Fruit fly (Drosophila melanogaster) whole organism, embryonic: ENCODE results near the gene mRpL40.

ENCODE experiments used
- Ada2b ChIP-seq: fragments of 200-800 bp; sonication (Bioruptor generic); IDR thresholded peaks from 2 replicates; pipeline ENCODE4 v1.3.6; 2022; ENCODE audit warnings: missing biosample characterization, missing genetic modification characterization
- CG11456 ChIP-seq: fragments of 200-800 bp; sonication (Bioruptor generic); IDR thresholded peaks from 3 replicates; pipeline ENCODE4 v1.3.6; 2022; ENCODE audit warnings: missing biosample characterization, missing genetic modification characterization
- CG12104 ChIP-seq: fragments of 200-800 bp; sonication (Bioruptor generic); optimal IDR thresholded peaks from 3 replicates; lab custom pipeline; 2016; ENCODE audit warnings: missing biosample characterization, missing genetic modification characterization
- CG13894 ChIP-seq: fragments of 200-800 bp; sonication (Bioruptor generic); optimal IDR thresholded peaks from 3 replicates; lab custom pipeline; 2018; ENCODE audit warnings: missing biosample characterization, mild to moderate bottlenecking, missing genetic modification characterization, moderate library complexity
- CG14014 ChIP-seq: fragments of 200-800 bp; sonication (Bioruptor generic); IDR thresholded peaks from 2 replicates; pipeline ENCODE4 v1.3.6; 2022; ENCODE audit warnings: missing biosample characterization, missing genetic modification characterization
- CG14050 ChIP-seq: fragments of 200-800 bp; sonication (Bioruptor generic); IDR thresholded peaks from 3 replicates; pipeline ENCODE4 v1.3.6; 2022; ENCODE audit warnings: missing biosample characterization, missing genetic modification characterization
- CG14441 ChIP-seq: fragments of 200-800 bp; sonication (Bioruptor generic); IDR thresholded peaks from 2 replicates; pipeline ENCODE4 v1.3.6; 2022; ENCODE audit warnings: missing biosample characterization, missing genetic modification characterization
- CG1647 ChIP-seq: fragments of 200-800 bp; sonication (Bioruptor generic); optimal IDR thresholded peaks from 3 replicates; lab custom pipeline; 2016; ENCODE audit warnings: missing biosample characterization, missing genetic modification characterization
- CG16813 ChIP-seq: fragments of 200-800 bp; sonication (Bioruptor generic); IDR thresholded peaks from 3 replicates; pipeline ENCODE4 v1.3.6; 2022; ENCODE audit warnings: missing biosample characterization, missing genetic modification characterization; ENCODE audit not compliant: partially characterized antibody
- CG17568 ChIP-seq: fragments of 200-800 bp; sonication (Bioruptor generic); optimal IDR thresholded peaks from 2 replicates; lab custom pipeline; 2018; ENCODE audit warnings: missing biosample characterization, mild to moderate bottlenecking, missing genetic modification characterization, moderate library complexity
- CG18599 ChIP-seq: fragments of 200-800 bp; sonication (Bioruptor generic); optimal IDR thresholded peaks from 3 replicates; lab custom pipeline; 2017; ENCODE audit warnings: missing biosample characterization, missing genetic modification characterization, mild to moderate bottlenecking, moderate library complexity, missing genetic modification reagents
- CG18764 ChIP-seq: fragments of 200-800 bp; sonication (Bioruptor generic); optimal IDR thresholded peaks from 3 replicates; lab custom pipeline; 2016; ENCODE audit warnings: missing biosample characterization, missing genetic modification characterization
- CG2120 ChIP-seq: fragments of 200-800 bp; sonication (Bioruptor generic); optimal IDR thresholded peaks from 3 replicates; lab custom pipeline; 2016; ENCODE audit warnings: missing biosample characterization, missing genetic modification characterization
- CG2199 ChIP-seq: fragments of 200-800 bp; sonication (Bioruptor generic); IDR thresholded peaks from 3 replicates; pipeline ENCODE4 v1.3.6; 2022; ENCODE audit warnings: missing biosample characterization, missing genetic modification characterization
- CG33213 ChIP-seq: fragments of 200-800 bp; sonication (Bioruptor generic); optimal IDR thresholded peaks from 3 replicates; lab custom pipeline; 2016; ENCODE audit warnings: missing biosample characterization, missing genetic modification characterization
- CG4424 ChIP-seq: fragments of 200-800 bp; sonication (Bioruptor generic); optimal IDR thresholded peaks from 3 replicates; lab custom pipeline; 2016; ENCODE audit warnings: missing biosample characterization, missing genetic modification characterization
- CG5953 ChIP-seq: fragments of 200-800 bp; sonication (Bioruptor generic); IDR thresholded peaks from 2 replicates; pipeline ENCODE4 v1.3.6; 2022; ENCODE audit warnings: missing biosample characterization, missing genetic modification characterization
- CG6175 ChIP-seq: fragments of 200-800 bp; sonication (Bioruptor generic); IDR thresholded peaks from 3 replicates; pipeline ENCODE4 v1.3.6; 2022; ENCODE audit warnings: missing biosample characterization, missing genetic modification characterization
- CG8478 ChIP-seq: fragments of >200 bp; optimal IDR thresholded peaks from 2 replicates; lab custom pipeline; 2018
- CG9215 ChIP-seq: fragments of 200-800 bp; sonication (Bioruptor generic); IDR thresholded peaks from 2 replicates; pipeline ENCODE4 v1.3.6; 2022; ENCODE audit warnings: missing biosample characterization, missing genetic modification characterization
- HLH4C ChIP-seq: fragments of 200-800 bp; sonication (Bioruptor generic); IDR thresholded peaks from 3 replicates; pipeline ENCODE4 v1.3.6; 2022; ENCODE audit warnings: missing biosample characterization, missing genetic modification characterization; ENCODE audit not compliant: partially characterized antibody
- Hmr ChIP-seq: fragments of 200-800 bp; sonication (Bioruptor generic); optimal IDR thresholded peaks from 3 replicates; lab custom pipeline; 2017; ENCODE audit warnings: mild to moderate bottlenecking, missing biosample characterization, missing genetic modification reagents, missing genetic modification characterization
- Kr ChIP-seq: fragments of 200-800 bp; sonication (Bioruptor generic); optimal IDR thresholded peaks from 2 replicates; lab custom pipeline; 2017; ENCODE audit warnings: missing biosample characterization, mild to moderate bottlenecking, missing genetic modification characterization
- Med ChIP-seq: fragments of 200-800 bp; sonication (Bioruptor generic); peaks from one replicate; lab custom pipeline; 2016; ENCODE audit warnings: missing biosample characterization, missing genetic modification characterization, mild to moderate bottlenecking, inconsistent platforms, moderate library complexity
- Oaz ChIP-seq: fragments of 200-800 bp; sonication (Bioruptor generic); IDR thresholded peaks from 2 replicates; pipeline ENCODE4 v1.3.6; 2022; ENCODE audit warnings: missing biosample characterization, missing genetic modification characterization
- Optix ChIP-seq: fragments of 200-800 bp; sonication (Bioruptor generic); IDR thresholded peaks from 3 replicates; pipeline ENCODE4 v1.3.6; 2022; ENCODE audit warnings: missing biosample characterization, missing genetic modification characterization
- Poxn ChIP-seq: fragments of 200-800 bp; sonication (Bioruptor generic); IDR thresholded peaks from 2 replicates; pipeline ENCODE4 v1.3.6; 2022; ENCODE audit warnings: missing biosample characterization, missing genetic modification characterization
- Rfx ChIP-seq: fragments of 200-800 bp; sonication (Bioruptor generic); IDR thresholded peaks from 2 replicates; pipeline ENCODE4 v1.3.6; 2022; ENCODE audit warnings: missing biosample characterization, missing genetic modification characterization
- Sox102F ChIP-seq: fragments of 200-800 bp; sonication (Bioruptor generic); optimal IDR thresholded peaks from 2 replicates; lab custom pipeline; 2018; ENCODE audit warnings: missing biosample characterization, mild to moderate bottlenecking, missing genetic modification characterization, moderate library complexity
- Spps ChIP-seq: fragments of 200-800 bp; sonication (Bioruptor generic); optimal IDR thresholded peaks from 2 replicates; lab custom pipeline; 2018; ENCODE audit warnings: missing biosample characterization, mild to moderate bottlenecking, missing genetic modification characterization
- bigmax ChIP-seq: fragments of 200-800 bp; sonication (Bioruptor generic); optimal IDR thresholded peaks from 2 replicates; lab custom pipeline; 2018; ENCODE audit warnings: missing biosample characterization, mild to moderate bottlenecking, missing genetic modification characterization
- chn ChIP-seq: fragments of 200-800 bp; sonication (Bioruptor generic); optimal IDR thresholded peaks from 2 replicates; lab custom pipeline; 2016; ENCODE audit warnings: missing biosample characterization, missing genetic modification characterization
- ci ChIP-seq: fragments of 200-800 bp; sonication (Bioruptor generic); IDR thresholded peaks from 3 replicates; pipeline ENCODE4 v1.3.6; 2022; ENCODE audit warnings: missing biosample characterization, missing genetic modification characterization
- danr ChIP-seq: fragments of 200-800 bp; sonication (Bioruptor generic); IDR thresholded peaks from 2 replicates; pipeline ENCODE4 v1.3.6; 2022; ENCODE audit warnings: missing biosample characterization, missing genetic modification characterization
- eyg ChIP-seq: fragments of 200-800 bp; sonication (Bioruptor generic); optimal IDR thresholded peaks from 3 replicates; lab custom pipeline; 2016; ENCODE audit warnings: missing biosample characterization, missing genetic modification characterization
- fd3F ChIP-seq: fragments of 200-800 bp; sonication (Bioruptor generic); optimal IDR thresholded peaks from 2 replicates; lab custom pipeline; 2018; ENCODE audit warnings: missing biosample characterization, mild to moderate bottlenecking, missing genetic modification characterization, moderate library complexity
- ind ChIP-seq: fragments of 200-800 bp; sonication (Bioruptor generic); optimal IDR thresholded peaks from 3 replicates; lab custom pipeline; 2016; ENCODE audit warnings: missing biosample characterization, missing genetic modification characterization
- jigr1 ChIP-seq: fragments of 200-800 bp; sonication (Bioruptor generic); IDR thresholded peaks from 3 replicates; pipeline ENCODE4 v1.3.6; 2022; ENCODE audit warnings: missing biosample characterization, missing genetic modification characterization
- ken ChIP-seq: fragments of 200-800 bp; sonication (Bioruptor generic); IDR thresholded peaks from 3 replicates; pipeline ENCODE4 v1.3.6; 2022; ENCODE audit warnings: missing biosample characterization, missing genetic modification characterization
- mld ChIP-seq: fragments of 200-800 bp; sonication (Bioruptor generic); IDR thresholded peaks from 3 replicates; pipeline ENCODE4 v1.3.6; 2022; ENCODE audit warnings: missing biosample characterization, missing genetic modification characterization; ENCODE audit not compliant: partially characterized antibody
- nmo ChIP-seq: fragments of 200-800 bp; sonication (Bioruptor generic); optimal IDR thresholded peaks from 2 replicates; lab custom pipeline; 2018; ENCODE audit warnings: missing biosample characterization, mild to moderate bottlenecking, missing genetic modification characterization, moderate library complexity
- odd ChIP-seq: fragments of 200-800 bp; sonication (Bioruptor generic); optimal IDR thresholded peaks from 2 replicates; lab custom pipeline; 2017; ENCODE audit warnings: missing biosample characterization, mild to moderate bottlenecking, missing genetic modification characterization
- peb ChIP-seq: fragments of 200-800 bp; sonication (Bioruptor generic); IDR thresholded peaks from 2 replicates; pipeline ENCODE4 v1.3.6; 2022; ENCODE audit warnings: missing biosample characterization, missing genetic modification characterization
- phol ChIP-seq: fragments of 200-800 bp; sonication (Bioruptor generic); optimal IDR thresholded peaks from 3 replicates; lab custom pipeline; 2018; ENCODE audit warnings: missing biosample characterization, mild to moderate bottlenecking, missing genetic modification characterization, moderate library complexity
- rib ChIP-seq: fragments of 200-800 bp; sonication (Bioruptor generic); IDR thresholded peaks from 2 replicates; pipeline ENCODE4 v1.3.6; 2022; ENCODE audit warnings: missing biosample characterization, missing genetic modification characterization
- salm ChIP-seq: fragments of 200-800 bp; sonication (Bioruptor generic); optimal IDR thresholded peaks from 2 replicates; lab custom pipeline; 2018; ENCODE audit warnings: missing biosample characterization, mild to moderate bottlenecking, missing genetic modification characterization
- tap ChIP-seq: fragments of 200-800 bp; optimal IDR thresholded peaks from 3 replicates; lab custom pipeline; 2019; ENCODE audit warnings: missing biosample characterization, mild to moderate bottlenecking, missing genetic modification characterization, moderate library complexity
- tio ChIP-seq: fragments of 200-800 bp; sonication (Bioruptor generic); optimal IDR thresholded peaks from 2 replicates; lab custom pipeline; 2017; ENCODE audit warnings: missing biosample characterization, missing genetic modification characterization, inconsistent platforms
- tna ChIP-seq: fragments of 200-800 bp; sonication (Bioruptor generic); IDR thresholded peaks from 2 replicates; pipeline ENCODE4 v1.3.6; 2022; ENCODE audit warnings: missing biosample characterization, missing genetic modification characterization; ENCODE audit not compliant: partially characterized antibody
- unpg ChIP-seq: fragments of 200-800 bp; sonication (Bioruptor generic); optimal IDR thresholded peaks from 3 replicates; lab custom pipeline; 2018; ENCODE audit warnings: missing biosample characterization, mild to moderate bottlenecking, missing genetic modification characterization, moderate library complexity
- wdn ChIP-seq: fragments of 200-800 bp; sonication (Bioruptor generic); IDR thresholded peaks from 2 replicates; pipeline ENCODE4 v1.3.6; 2022; ENCODE audit warnings: missing biosample characterization, missing genetic modification characterization

The mRpL40 gene

DNA sequence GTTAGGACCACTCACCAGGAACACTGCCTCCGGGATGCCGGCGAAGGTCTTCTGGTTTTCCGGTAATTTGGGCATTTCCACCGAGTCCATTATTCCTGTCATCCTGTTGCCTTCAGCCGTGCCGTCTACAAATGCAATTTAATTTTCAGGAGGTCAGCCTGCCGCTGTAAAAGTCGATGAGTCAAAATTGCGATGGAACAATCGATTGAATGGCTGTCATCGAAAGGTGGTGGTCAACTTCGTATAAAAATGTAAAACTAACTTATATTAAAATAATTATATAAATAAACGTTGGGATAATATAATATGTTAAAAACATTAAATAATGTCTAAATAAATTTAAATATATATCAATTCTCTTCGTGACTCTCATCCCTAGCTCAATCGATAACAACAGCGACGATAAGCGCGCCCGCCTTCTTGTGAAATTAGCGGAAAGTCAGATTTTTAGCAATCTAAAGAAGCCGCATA, 2.0 kb downstream of the mRpL40 start, which contains the start of the genes mgr and Irbp (continued):
- TF ChIP-seq tio (GFP tag; lab: Kevin White, UChicago): no peak
- TF ChIP-seq CG2199 (GFP tag; lab: Robert Waterston, UW): peak; percentile 81; the same call in 1 of the 3 replicates
- TF ChIP-seq CG12104 (GFP tag; lab: Kevin White, UChicago): peak; percentile 89
- TF ChIP-seq Poxn (GFP tag; lab: Robert Waterston, UW): peak; percentile 82
- peak; percentile 88 for TF ChIP-seq ind (GFP tag; lab: Kevin White, UChicago)
- TF ChIP-seq CG14050 (GFP tag; lab: Robert Waterston, UW): peak; percentile 90
- peak; percentile 92 for TF ChIP-seq CG11456 (GFP tag; lab: Robert Waterston, UW)
- TF ChIP-seq HLH4C (GFP tag; lab: Robert Waterston, UW): peak; percentile 84
- peak; percentile 14; the same call in 1 of the 3 replicates for TF ChIP-seq mld (GFP tag; lab: Robert Waterston, UW)
- peak; percentile 86 for TF ChIP-seq ken (GFP tag; lab: Robert Waterston, UW)
- peak; percentile 78 for TF ChIP-seq salm
- peak; percentile 95 for TF ChIP-seq ci (GFP tag; lab: Robert Waterston, UW)
- peak; percentile 90 for TF ChIP-seq CG4424 (GFP tag; lab: Kevin White, UChicago)
- peak; percentile 90 for TF ChIP-seq Med (GFP tag; lab: Kevin White, UChicago)
- TF ChIP-seq chn: peak; percentile 53
- peak; percentile 92 for TF ChIP-seq CG14014 (GFP tag; lab: Robert Waterston, UW)
- peak; percentile 70 for TF ChIP-seq peb (GFP tag; lab: Robert Waterston, UW)
- peak; percentile 88 for TF ChIP-seq tap (tag; lab: Kevin White, UChicago)
- TF ChIP-seq tna (GFP tag; lab: Robert Waterston, UW): peak; percentile 70; the same call in 1 of the 2 replicates
- peak; percentile 94 for TF ChIP-seq CG14441 (GFP tag; lab: Robert Waterston, UW)
- peak; percentile 95 for TF ChIP-seq nmo (GFP tag; lab: Kevin White, UChicago)
- TF ChIP-seq Rfx (GFP tag; lab: Robert Waterston, UW): peak; percentile 97
- TF ChIP-seq CG18599: peak; percentile 94
- peak; percentile 94 for TF ChIP-seq rib (GFP tag; lab: Robert Waterston, UW)
- TF ChIP-seq Kr (GFP tag; lab: Kevin White, UChicago): no peak
- TF ChIP-seq fd3F: peak; percentile 90
- TF ChIP-seq CG8478 (lab: Kevin White, UChicago): no peak
- TF ChIP-seq Sox102F (GFP tag; lab: Kevin White, UChicago): peak; percentile 94
- TF ChIP-seq Optix (GFP tag; lab: Robert Waterston, UW): peak; percentile 91
- TF ChIP-seq CG5953 (GFP tag; lab: Robert Waterston, UW): peak; percentile 73
- no peak for TF ChIP-seq CG33213
- peak; percentile 72; the same call in 2 of the 3 replicates for TF ChIP-seq jigr1 (GFP tag; lab: Robert Waterston, UW)
- TF ChIP-seq CG6175 (GFP tag; lab: Robert Waterston, UW): peak; percentile 85
- peak; percentile 92 for TF ChIP-seq wdn (GFP tag; lab: Robert Waterston, UW)
- peak; percentile 83 for TF ChIP-seq CG16813 (GFP tag; lab: Robert Waterston, UW)
- peak; percentile 85 for TF ChIP-seq CG18764 (GFP tag; lab: Kevin White, UChicago)
- TF ChIP-seq Spps (tag; lab: Kevin White, UChicago): peak; percentile 93
- TF ChIP-seq CG2120 (GFP tag; lab: Kevin White, UChicago): peak; percentile 84
- peak; percentile 93 for TF ChIP-seq Hmr (GFP tag; lab: Kevin White, UChicago)
- TF ChIP-seq Oaz (GFP tag; lab: Robert Waterston, UW): peak; percentile 91
- TF ChIP-seq CG13894 (tag; lab: Kevin White, UChicago): no peak
- peak; percentile 93 for TF ChIP-seq phol (tag; lab: Kevin White, UChicago)
- TF ChIP-seq CG17568 (GFP tag; lab: Kevin White, UChicago): no peak
- peak; percentile 93 for TF ChIP-seq CG9215 (GFP tag; lab: Robert Waterston, UW)
- peak; percentile 96 for TF ChIP-seq Ada2b (GFP tag; lab: Robert Waterston, UW)
- TF ChIP-seq danr (GFP tag; lab: Robert Waterston, UW): peak; percentile 87
- TF ChIP-seq odd (GFP tag; lab: Kevin White, UChicago): peak; percentile 81
- TF ChIP-seq eyg (GFP tag; lab: Kevin White, UChicago): no peak
- peak; percentile 96 for TF ChIP-seq unpg (GFP tag; lab: Kevin White, UChicago)
- peak; percentile 42 for TF ChIP-seq CG1647 (GFP tag; lab: Kevin White, UChicago)
- peak; percentile 86 for TF ChIP-seq bigmax
